Worm (Caenorhabditis elegans) whole organism, young adult: Measurements from ENCODE around the gene R02F2.9.

Experiments used
- B0261.1 ChIP-seq: sonication (generic microtip); optimal IDR thresholded peaks from 2 replicates; lab custom pipeline; 2016; ENCODE audit warnings: mild to moderate bottlenecking, missing genetic modification characterization, moderate library complexity, missing compliant biosample characterization
- C06A6.2 ChIP-seq: fragments of 200-800 bp; sonication (Bioruptor generic); conservative IDR thresholded peaks from 2 replicates; pipeline ENCODE4 v1.3.6; 2022; ENCODE audit warnings: missing genetic modification characterization, missing compliant biosample characterization
- Y53F4B.3 ChIP-seq: fragments of 200-800 bp; sonication (Bioruptor generic); IDR thresholded peaks from 2 replicates; pipeline ENCODE4 v1.3.6; 2022; ENCODE audit warnings: missing genetic modification reagents, missing genetic modification characterization, missing compliant biosample characterization
- akir-1 ChIP-seq: fragments of 200-800 bp; sonication (Bioruptor generic); optimal IDR thresholded peaks from 2 replicates; lab custom pipeline; 2018; ENCODE audit warnings: mild to moderate bottlenecking, missing genetic modification characterization, moderate library complexity, missing compliant biosample characterization
- ama-1 ChIP-seq, 3 experiments: fragments of 150-350 bp in 1 of 3; sonication (generic microtip) in 2 of 3; optimal IDR thresholded peaks; 2 replicates each; lab custom pipeline; 2014 to 2018; ENCODE audit warnings: missing biosample characterization in 2 of 3, missing genetic modification characterization in 2 of 3, missing genetic modification reagents in 2 of 3
- atf-7 ChIP-seq: sonication (generic microtip); optimal IDR thresholded peaks from 2 replicates; lab custom pipeline; 2017; ENCODE audit warnings: mild to moderate bottlenecking, missing genetic modification characterization, missing compliant biosample characterization
- attf-5 ChIP-seq: fragments of 200-800 bp; sonication (Bioruptor generic); optimal IDR thresholded peaks from 2 replicates; lab custom pipeline; 2018; ENCODE audit warnings: mild to moderate bottlenecking, missing genetic modification characterization, missing compliant biosample characterization
- ceh-100 ChIP-seq: fragments of 200-800 bp; sonication (Bioruptor generic); IDR thresholded peaks from 2 replicates; pipeline ENCODE4 v1.3.6; 2022; ENCODE audit warnings: missing genetic modification reagents, missing genetic modification characterization, missing compliant biosample characterization
- ceh-58 ChIP-seq: fragments of 200-800 bp; sonication (Bioruptor generic); IDR thresholded peaks from 2 replicates; pipeline ENCODE4 v1.3.6; 2022; ENCODE audit warnings: missing genetic modification characterization, missing compliant biosample characterization
- dox-1 ChIP-seq: fragments of 200-800 bp; sonication (Bioruptor generic); IDR thresholded peaks from 2 replicates; pipeline ENCODE4 v1.3.6; 2022; ENCODE audit warnings: missing genetic modification reagents, missing genetic modification characterization, missing compliant biosample characterization
- dpff-1 ChIP-seq: sonication (generic microtip); optimal IDR thresholded peaks from 2 replicates; lab custom pipeline; 2017; ENCODE audit warnings: mild to moderate bottlenecking, missing genetic modification characterization, missing compliant biosample characterization
- efl-1 ChIP-seq: fragments of 150-350 bp; optimal IDR thresholded peaks from 2 replicates; lab custom pipeline; 2014; ENCODE audit warnings: missing biosample characterization, missing genetic modification reagents, missing genetic modification characterization
- egrh-3 ChIP-seq: fragments of 200-800 bp; sonication (Bioruptor generic); IDR thresholded peaks from 2 replicates; pipeline ENCODE4 v1.3.6; 2022; ENCODE audit warnings: missing genetic modification reagents, missing genetic modification characterization, missing compliant biosample characterization
- ekl-4 ChIP-seq: fragments of 200-800 bp; sonication (Bioruptor generic); IDR thresholded peaks from 2 replicates; pipeline ENCODE4 v1.3.6; 2022; ENCODE audit warnings: missing genetic modification reagents, missing genetic modification characterization, missing compliant biosample characterization
- hmg-1.2 ChIP-seq: fragments of 200-800 bp; sonication (Bioruptor generic); IDR thresholded peaks from 2 replicates; pipeline ENCODE4 v1.3.6; 2022; ENCODE audit warnings: missing genetic modification reagents, missing genetic modification characterization, missing compliant biosample characterization
- hrde-1 ChIP-seq: sonication (generic microtip); optimal IDR thresholded peaks from 2 replicates; lab custom pipeline; 2016; ENCODE audit warnings: missing genetic modification characterization, mild to moderate bottlenecking, missing compliant biosample characterization, moderate library complexity, missing genotype, missing genetic modification reagents, borderline replicate concordance
- let-607 ChIP-seq, 2 experiments: fragments of 200-800 bp in 1 of 2; sonication (Bioruptor generic) in 1 of 2; sonication (generic microtip) in 1 of 2; optimal IDR thresholded peaks; 2 replicates each; lab custom pipeline; 2016 to 2018; ENCODE audit warnings: mild to moderate bottlenecking in 2 of 2, missing compliant biosample characterization in 2 of 2, missing genetic modification characterization in 2 of 2, moderate library complexity in 2 of 2, missing genotype in 1 of 2
- lin-26 ChIP-seq: fragments of 200-800 bp; sonication (Bioruptor generic); IDR thresholded peaks from 2 replicates; pipeline ENCODE4 v1.3.6; 2022; ENCODE audit warnings: missing genetic modification reagents, missing genetic modification characterization, missing compliant biosample characterization
- lin-40 ChIP-seq: sonication (generic microtip); optimal IDR thresholded peaks from 2 replicates; lab custom pipeline; 2016; ENCODE audit warnings: missing genetic modification characterization, mild to moderate bottlenecking, missing compliant biosample characterization, missing genotype, missing genetic modification reagents
- lir-1 ChIP-seq: fragments of 200-800 bp; sonication (Bioruptor generic); conservative IDR thresholded peaks from 2 replicates; pipeline ENCODE4 v1.3.6; 2022; ENCODE audit warnings: missing genetic modification reagents, missing genetic modification characterization, missing compliant biosample characterization
- madf-8 ChIP-seq: fragments of 200-800 bp; sonication (Bioruptor generic); conservative IDR thresholded peaks from 2 replicates; pipeline ENCODE4 v1.3.6; 2022; ENCODE audit warnings: missing genetic modification reagents, missing genetic modification characterization, missing compliant biosample characterization
- mcd-1 ChIP-seq: fragments of 200-800 bp; sonication (Bioruptor generic); IDR thresholded peaks from 2 replicates; pipeline ENCODE4 v1.3.6; 2022; ENCODE audit warnings: missing genetic modification reagents, missing genetic modification characterization, missing compliant biosample characterization
- mes-4 ChIP-seq: sonication (generic microtip); optimal IDR thresholded peaks from 2 replicates; lab custom pipeline; 2016; ENCODE audit warnings: missing genotype, missing genetic modification characterization, missing compliant biosample characterization
- nfya-2 ChIP-seq: fragments of 200-800 bp; sonication (Bioruptor generic); IDR thresholded peaks from 2 replicates; pipeline ENCODE4 v1.3.6; 2022; ENCODE audit warnings: missing genetic modification reagents, missing genetic modification characterization, missing compliant biosample characterization
- nhr-179 ChIP-seq: sonication (generic microtip); optimal IDR thresholded peaks from 2 replicates; lab custom pipeline; 2016; ENCODE audit warnings: mild to moderate bottlenecking, missing genetic modification characterization, missing compliant biosample characterization
- nhr-27 ChIP-seq: fragments of 200-800 bp; sonication (Bioruptor generic); optimal IDR thresholded peaks from 2 replicates; lab custom pipeline; 2018; ENCODE audit warnings: mild to moderate bottlenecking, missing genetic modification characterization, moderate library complexity, missing compliant biosample characterization
- sdz-38 ChIP-seq: sonication (generic microtip); optimal IDR thresholded peaks from 2 replicates; lab custom pipeline; 2016; ENCODE audit warnings: missing genotype, missing genetic modification characterization, missing compliant biosample characterization
- snpc-3.4 ChIP-seq: sonication (generic microtip); optimal IDR thresholded peaks from 2 replicates; lab custom pipeline; 2017; ENCODE audit warnings: missing genetic modification characterization, mild to moderate bottlenecking, missing compliant biosample characterization, antibody characterized with exemption, moderate library complexity, missing genotype, missing genetic modification reagents
- snpc-4 ChIP-seq, 5 experiments: fragments of 150-350 bp in 1 of 5; sonication (generic microtip) in 4 of 5; optimal IDR thresholded peaks; 2 replicates each; lab custom pipeline; 2014 to 2018; ENCODE audit warnings: missing genetic modification characterization in 5 of 5, missing biosample characterization in 3 of 5, antibody characterized with exemption in 2 of 5, mild to moderate bottlenecking in 2 of 5, missing compliant biosample characterization in 2 of 5, missing genotype in 2 of 5, moderate library complexity in 2 of 5, missing genetic modification reagents in 1 of 5
- somi-1 ChIP-seq: fragments of 200-800 bp; sonication (Bioruptor generic); optimal IDR thresholded peaks from 2 replicates; lab custom pipeline; 2018; ENCODE audit warnings: mild to moderate bottlenecking, missing genetic modification characterization, missing compliant biosample characterization
- sptf-2 ChIP-seq: fragments of 200-800 bp; sonication (Bioruptor generic); optimal IDR thresholded peaks from 2 replicates; lab custom pipeline; 2018; ENCODE audit warnings: mild to moderate bottlenecking, missing genetic modification characterization, missing compliant biosample characterization
- tbp1 ChIP-seq: fragments of 200-800 bp; sonication (Bioruptor generic); optimal IDR thresholded peaks from 2 replicates; lab custom pipeline; 2018; ENCODE audit warnings: mild to moderate bottlenecking, missing genetic modification characterization, missing compliant biosample characterization
- unc-62 ChIP-seq: fragments of 150-350 bp; optimal IDR thresholded peaks from 2 replicates; lab custom pipeline; 2014; ENCODE audit warnings: missing biosample characterization, missing genetic modification reagents, missing genetic modification characterization
- xnd-1 ChIP-seq: sonication (generic microtip); optimal IDR thresholded peaks from 2 replicates; lab custom pipeline; 2016; ENCODE audit warnings: missing genotype, missing genetic modification reagents, missing genetic modification characterization, missing compliant biosample characterization
- zfh-2 ChIP-seq: fragments of 200-800 bp; sonication (Bioruptor generic); conservative IDR thresholded peaks from 2 replicates; pipeline ENCODE4 v1.3.6; 2022; ENCODE audit warnings: missing genetic modification reagents, missing genetic modification characterization, missing compliant biosample characterization
- ztf-18 ChIP-seq: sonication (generic microtip); optimal IDR thresholded peaks from 2 replicates; lab custom pipeline; 2016; ENCODE audit warnings: missing genotype, mild to moderate bottlenecking, missing genetic modification characterization, missing compliant biosample characterization
- ztf-22 ChIP-seq: fragments of 200-800 bp; sonication (Bioruptor generic); optimal IDR thresholded peaks from 2 replicates; lab custom pipeline; 2018; ENCODE audit warnings: mild to moderate bottlenecking, missing genetic modification characterization, moderate library complexity, missing compliant biosample characterization
- ztf-25 ChIP-seq: fragments of 200-800 bp; sonication (Bioruptor generic); IDR thresholded peaks from 2 replicates; pipeline ENCODE4 v1.3.6; 2022; ENCODE audit warnings: missing genetic modification reagents, missing genetic modification characterization, missing compliant biosample characterization
- ztf-6 ChIP-seq: fragments of 200-800 bp; sonication (Bioruptor generic); IDR thresholded peaks from 2 replicates; pipeline ENCODE4 v1.3.6; 2022; ENCODE audit warnings: missing genetic modification reagents, missing genetic modification characterization, missing compliant biosample characterization

Gene R02F2.9

DNA sequence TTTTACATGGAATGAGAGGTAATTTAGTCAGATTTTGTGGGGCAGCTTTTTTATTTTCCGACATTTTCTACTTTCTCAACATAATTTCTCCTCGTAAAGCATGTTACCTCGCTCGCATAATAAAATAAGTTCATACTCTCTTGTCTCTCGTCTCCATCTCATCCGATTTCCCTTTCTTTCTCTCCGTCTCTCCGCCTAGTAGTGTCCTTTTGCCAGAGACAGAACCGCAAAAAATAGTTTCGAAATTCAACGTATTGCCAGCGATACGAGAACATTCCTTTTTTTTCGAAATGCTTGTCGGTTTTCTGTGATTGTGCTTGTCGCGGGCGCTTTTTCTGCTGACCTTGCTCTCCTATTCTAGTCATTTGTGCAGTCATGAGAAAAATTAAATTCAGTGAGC, 5.2 kb downstream of the R02F2.9 start (continued):
- no peak for TF ChIP-seq dpff-1 (tag; lab: Kevin White, UChicago)
- peak; percentile 23 for TF ChIP-seq lin-40
- TF ChIP-seq C06A6.2 (GFP tag; lab: Robert Waterston, UW): 0 out of 2 replicates have a peak, but pooled peaks have one; percentile 12
- no peak for TF ChIP-seq lin-26 (GFP tag; lab: Robert Waterston, UW)
- no peak for TF ChIP-seq mes-4 (tag; lab: Kevin White, UChicago)
- peak; percentile 91 for TF ChIP-seq ama-1 (optimal IDR thresholded peaks at IDR 0.05; lab: Kevin White, UChicago)
- peak in 1 of 2 experiments; percentile 16 for TF ChIP-seq ama-1 (GFP tag; optimal IDR thresholded peaks at IDR 0.05; lab: Kevin White, UChicago)
- TF ChIP-seq tbp1 (GFP tag; lab: Kevin White, UChicago): peak; percentile 12
- TF ChIP-seq somi-1 (GFP tag; lab: Kevin White, UChicago): no peak
- no peak for TF ChIP-seq snpc-4 (GFP tag; optimal IDR thresholded peaks at IDR 0.05; lab: Kevin White, UChicago)
- TF ChIP-seq snpc-4 (tag; optimal IDR thresholded peaks at IDR 0.05; lab: Kevin White, UChicago): peak in 1 of 4 experiments; percentile 18
- peak; percentile 15 for TF ChIP-seq unc-62 (GFP tag; lab: Kevin White, UChicago)
- TF ChIP-seq xnd-1 (tag; lab: Kevin White, UChicago): no peak

DNA sequence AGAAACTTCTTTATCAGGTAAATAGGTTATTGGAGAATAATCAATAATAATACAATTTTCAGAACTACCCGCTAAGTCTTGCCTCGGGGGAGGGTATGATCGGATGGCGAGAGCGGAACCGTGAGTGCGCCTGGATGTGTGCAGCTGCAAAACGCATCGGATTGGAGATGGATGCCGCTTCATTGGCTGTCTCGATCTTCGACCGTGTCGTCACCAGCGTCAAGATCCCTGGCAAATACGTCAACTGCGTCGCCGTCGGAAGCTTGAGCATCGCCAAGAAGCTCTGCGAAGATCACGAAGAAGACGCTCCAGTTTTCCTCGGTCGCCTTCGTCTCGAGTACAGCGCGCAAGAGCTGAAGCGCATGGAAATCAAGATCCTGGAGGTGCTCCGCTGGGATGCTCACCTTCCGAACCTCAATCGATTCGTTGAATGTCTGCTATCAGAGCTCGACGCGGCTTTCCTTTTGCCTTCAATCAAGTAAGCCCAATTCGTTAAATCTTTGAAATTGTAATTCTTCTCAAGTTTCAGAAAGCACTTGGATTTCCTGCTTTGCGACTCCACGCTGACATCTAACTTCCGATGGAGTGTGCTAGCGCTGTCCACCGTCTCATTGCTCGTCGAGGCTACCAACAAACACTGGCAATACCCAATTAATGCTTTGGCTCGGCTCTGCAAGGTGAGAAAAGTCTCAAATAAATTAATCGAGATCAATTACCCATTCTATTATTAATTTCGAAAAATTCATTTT, 5.9 kb downstream of the R02F2.9 start:
- TF ChIP-seq akir-1 (GFP tag; lab: Kevin White, UChicago): no peak
- TF ChIP-seq ztf-25 (GFP tag; lab: Robert Waterston, UW): no peak
- TF ChIP-seq zfh-2 (GFP tag; lab: Robert Waterston, UW): peak; percentile 88
- TF ChIP-seq lin-26 (GFP tag; lab: Robert Waterston, UW): peak; percentile 37; the same call in 1 of the 2 replicates
- TF ChIP-seq attf-5: no peak
- peak; percentile 72 for TF ChIP-seq egrh-3 (GFP tag; lab: Robert Waterston, UW)
- TF ChIP-seq Y53F4B.3: no peak
- TF ChIP-seq ceh-58 (GFP tag; lab: Robert Waterston, UW): no peak
- 0 out of 2 replicates have a peak, but pooled peaks have one; percentile 21 for TF ChIP-seq mcd-1 (GFP tag; lab: Robert Waterston, UW)
- 0 out of 2 replicates have a peak, but pooled peaks have one; percentile 14 for TF ChIP-seq ekl-4 (GFP tag; lab: Robert Waterston, UW)
- TF ChIP-seq efl-1: no peak
- TF ChIP-seq dox-1 (GFP tag; lab: Robert Waterston, UW): no peak
- TF ChIP-seq nfya-2: 0 out of 2 replicates have a peak, but pooled peaks have one; percentile 56

DNA sequence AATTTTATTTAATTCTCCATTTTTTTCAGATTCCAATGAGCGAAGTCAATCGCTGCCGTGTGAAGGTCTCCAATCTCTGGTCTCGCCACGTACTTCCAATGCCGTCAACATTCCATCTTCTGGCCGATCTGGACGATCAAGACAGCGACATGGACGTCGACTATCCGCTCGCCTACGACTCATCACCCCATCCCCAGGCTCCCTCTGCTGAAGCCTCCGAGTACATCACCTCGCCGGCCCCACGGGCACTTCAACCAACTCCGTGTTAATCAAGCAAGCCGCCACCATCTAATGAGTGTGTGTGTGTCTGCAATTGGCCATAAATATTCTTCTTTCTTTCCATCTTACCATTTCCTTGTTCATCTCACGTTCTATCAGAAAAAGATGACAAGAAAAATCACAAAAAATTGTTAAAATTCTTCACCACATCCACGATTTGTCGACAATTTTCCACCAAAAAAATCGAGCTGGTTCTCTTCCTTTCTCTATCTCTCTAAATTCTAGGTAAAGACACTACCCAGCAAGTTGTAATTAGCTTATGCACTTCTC, 6.6 kb downstream of the R02F2.9 start:
- TF ChIP-seq mcd-1 (GFP tag; lab: Robert Waterston, UW) (0 out of 2 replicates have a peak, but pooled peaks have one; percentile 6), hmg-1.2 (GFP tag; lab: Robert Waterston, UW) (0 out of 2 replicates have a peak, but pooled peaks have one; percentile 6), nhr-179 (tag; lab: Kevin White, UChicago) (no peak), ceh-100 (peak; percentile 26; the same call in 1 of the 2 replicates), ztf-18 (tag; lab: Kevin White, UChicago) (no peak), madf-8 (GFP tag; lab: Robert Waterston, UW) (no peak), zfh-2 (GFP tag; lab: Robert Waterston, UW) (peak; percentile 69)
- TF ChIP-seq, all 124 proteins: peak for 4

DNA sequence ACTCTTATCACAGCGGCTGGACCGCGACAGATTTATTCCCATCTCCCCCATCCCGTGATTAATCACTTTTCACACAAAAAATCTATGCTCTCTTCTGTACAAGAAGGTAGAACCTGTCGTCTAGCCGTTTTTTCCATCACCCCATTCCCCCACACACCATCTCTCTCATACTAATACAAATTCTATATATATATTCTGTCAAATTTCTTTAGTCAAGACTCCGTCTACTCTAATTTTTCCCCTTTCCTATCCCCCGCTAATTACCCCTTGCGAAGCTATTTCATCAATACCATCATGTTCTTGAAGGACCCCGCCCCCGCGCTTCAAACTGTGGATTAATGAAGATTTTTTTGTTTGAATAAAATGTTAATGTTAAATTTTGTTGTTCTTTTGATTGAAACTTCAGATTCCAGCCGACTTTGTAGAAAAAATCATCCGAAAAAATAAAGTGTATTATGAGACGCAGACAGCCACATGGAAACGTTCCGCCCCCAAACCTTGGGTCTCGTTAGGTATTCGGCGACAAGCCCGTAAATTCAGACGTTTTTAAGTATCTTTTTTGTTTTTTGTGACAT, 7.1 kb downstream of the R02F2.9 start:
- TF ChIP-seq sdz-38 (no peak), sptf-2 (GFP tag; lab: Kevin White, UChicago) (no peak), lir-1 (0 out of 2 replicates have a peak, but pooled peaks have one; percentile 12), ztf-6 (no peak), somi-1 (GFP tag; lab: Kevin White, UChicago) (no peak), B0261.1 (no peak), nhr-27 (tag; lab: Kevin White, UChicago) (no peak), let-607 (tag; optimal IDR thresholded peaks at IDR 0.05; lab: Kevin White, UChicago) (peak in 1 of 2 experiments; percentile 49), atf-7 (tag; lab: Kevin White, UChicago) (peak; percentile 67), hrde-1 (tag; lab: Kevin White, UChicago) (peak; percentile 29), akir-1 (GFP tag; lab: Kevin White, UChicago) (no peak), snpc-3.4 (peak; percentile 7), ztf-22 (no peak)
